Fruit fly (Drosophila melanogaster): Measurements from ENCODE around the gene Ada.

The Ada gene

dm6 chr3R:9051937-9052680 is 12.9 kb upstream of the Ada start, which contains the start of gene Kdm2 (continued):
- TF ChIP-seq Camta (GFP tag; optimal IDR thresholded peaks at IDR 0.05) (peak; percentile 18), CG10321 (GFP tag; IDR thresholded peaks at IDR 0.05) (no peak), CG8281 (tag; optimal IDR thresholded peaks at IDR 0.05) (peak; percentile 18), sima (GFP tag; optimal IDR thresholded peaks at IDR 0.05) (no peak), Ets65A (GFP tag) (peak; percentile 59), dmrt99B (tag; optimal IDR thresholded peaks at IDR 0.05) (peak; percentile 1), kah (GFP tag; optimal IDR thresholded peaks at IDR 0.05) (no peak), stc (GFP tag; IDR thresholded peaks at IDR 0.05) (no peak), CG6683 (GFP tag; optimal IDR thresholded peaks at IDR 0.05) (no peak), twi (tag; optimal IDR thresholded peaks at IDR 0.05) (peak; percentile 0), CG13775 (GFP tag; optimal IDR thresholded peaks at IDR 0.05) (no peak), zfh1 (GFP tag; IDR thresholded peaks at IDR 0.05) (no peak), CG17385 (GFP tag; optimal IDR thresholded peaks at IDR 0.05) (peak; percentile 42), B-H2 (GFP tag; optimal IDR thresholded peaks at IDR 0.05) (peak; percentile 52), exex (tag; optimal IDR thresholded peaks at IDR 0.05) (peak; percentile 37), CG3407 (GFP tag; optimal IDR thresholded peaks at IDR 0.05) (no peak), lbe (GFP tag; optimal IDR thresholded peaks at IDR 0.05) (peak; percentile 4), CG17829 (tag; optimal IDR thresholded peaks at IDR 0.05) (peak; percentile 45), fd3F (GFP tag; optimal IDR thresholded peaks at IDR 0.05) (no peak), CG9609 (GFP tag; optimal IDR thresholded peaks at IDR 0.05) (no peak), H2.0 (GFP tag; IDR thresholded peaks at IDR 0.05) (no peak), dpn (GFP tag; optimal IDR thresholded peaks at IDR 0.05) (no peak), cato (GFP tag; optimal IDR thresholded peaks at IDR 0.05; ENCODE audit: borderline replicate concordance) (no peak), CG11085 (GFP tag; IDR thresholded peaks at IDR 0.05) (no peak), disco-r (GFP tag; optimal IDR thresholded peaks at IDR 0.05) (no peak), CkIIα-i1 (GFP tag; IDR thresholded peaks at IDR 0.05) (no peak), CG7928 (GFP tag; optimal IDR thresholded peaks at IDR 0.05) (no peak), CG15601 (tag; optimal IDR thresholded peaks at IDR 0.05) (peak; percentile 30), CG12391 (tag; optimal IDR thresholded peaks at IDR 0.05) (peak; percentile 46), sr (GFP tag; IDR thresholded peaks at IDR 0.05) (no peak), pros (GFP tag; optimal IDR thresholded peaks at IDR 0.05) (no peak), Abd-B (GFP tag; optimal IDR thresholded peaks at IDR 0.05) (no peak), CG15073 (GFP tag; optimal IDR thresholded peaks at IDR 0.05) (no peak), vnd (GFP tag; IDR thresholded peaks at IDR 0.05; ENCODE audit: partially characterized antibody) (no peak), CG9932 (GFP tag; IDR thresholded peaks at IDR 0.05) (no peak), Ets97D (GFP tag; optimal IDR thresholded peaks at IDR 0.05) (no peak), en (GFP tag; optimal IDR thresholded peaks at IDR 0.05) (no peak), CG42726 (GFP tag; IDR thresholded peaks at IDR 0.05; ENCODE audit: partially characterized antibody) (no peak), CG15479 (GFP tag; optimal IDR thresholded peaks at IDR 0.05) (no peak), CG3995 (GFP tag; optimal IDR thresholded peaks at IDR 0.05) (no peak), dm (GFP tag; optimal IDR thresholded peaks at IDR 0.05) (no peak), ase (GFP tag; IDR thresholded peaks at IDR 0.05) (no peak), psq (GFP tag; optimal IDR thresholded peaks at IDR 0.05) (no peak), Bgb (GFP tag; IDR thresholded peaks at IDR 0.05; ENCODE audit: partially characterized antibody) (no peak), chm (GFP tag; IDR thresholded peaks at IDR 0.05) (no peak), CG17568 (GFP tag; optimal IDR thresholded peaks at IDR 0.05) (no peak), Mad (GFP tag; optimal IDR thresholded peaks at IDR 0.05) (no peak), CG31224 (GFP tag; IDR thresholded peaks at IDR 0.05) (no peak), gce (GFP tag; IDR thresholded peaks at IDR 0.05) (no peak), CG11247 (GFP tag; IDR thresholded peaks at IDR 0.05) (no peak)
